Fruit fly (Drosophila melanogaster) S2 (cell line): ENCODE measurements around the gene Sod1.

Experiments used
- CG8478 ChIP-seq: fragments of >200 bp; optimal IDR thresholded peaks from 2 replicates; lab custom pipeline; 2018
- CTCF ChIP-seq, 2 experiments: fragments of >200 bp; optimal IDR thresholded peaks; 2 replicates each; lab custom pipeline; 2018

The Sod1 gene

dm6 chr3L:11102930-11103329, 10.6 kb downstream of the Sod1 start, which contains the start of gene Elo68alpha:
Elo68alpha (minus strand) TSS chr3L:11103030.
- TF ChIP-seq CTCF (optimal IDR thresholded peaks at IDR 0.05; lab: Kevin White, UChicago) (no peak), CG8478 (lab: Kevin White, UChicago) (no peak)

- TF ChIP-seq CTCF (optimal IDR thresholded peaks at IDR 0.05; lab: Kevin White, UChicago): no peak
- no peak for TF ChIP-seq CG8478 (lab: Kevin White, UChicago)
Measured at dm6 chr3L:11101598-11101997, 11.9 kb downstream of the Sod1 start, which contains the start of gene Elo68beta. Elo68beta (minus strand) TSS chr3L:11101698.

dm6 chr3L:11097982-11098663, 15.4 kb downstream of the Sod1 start, which contains the start of the genes Irbp18 and APP-BP1:
Irbp18 (minus strand) TSS chr3L:11098186.
APP-BP1 (plus strand) TSS chr3L:11098412.
- TF ChIP-seq CG8478 (lab: Kevin White, UChicago) (no peak), CTCF (optimal IDR thresholded peaks at IDR 0.05; lab: Kevin White, UChicago) (no peak)

DNA sequence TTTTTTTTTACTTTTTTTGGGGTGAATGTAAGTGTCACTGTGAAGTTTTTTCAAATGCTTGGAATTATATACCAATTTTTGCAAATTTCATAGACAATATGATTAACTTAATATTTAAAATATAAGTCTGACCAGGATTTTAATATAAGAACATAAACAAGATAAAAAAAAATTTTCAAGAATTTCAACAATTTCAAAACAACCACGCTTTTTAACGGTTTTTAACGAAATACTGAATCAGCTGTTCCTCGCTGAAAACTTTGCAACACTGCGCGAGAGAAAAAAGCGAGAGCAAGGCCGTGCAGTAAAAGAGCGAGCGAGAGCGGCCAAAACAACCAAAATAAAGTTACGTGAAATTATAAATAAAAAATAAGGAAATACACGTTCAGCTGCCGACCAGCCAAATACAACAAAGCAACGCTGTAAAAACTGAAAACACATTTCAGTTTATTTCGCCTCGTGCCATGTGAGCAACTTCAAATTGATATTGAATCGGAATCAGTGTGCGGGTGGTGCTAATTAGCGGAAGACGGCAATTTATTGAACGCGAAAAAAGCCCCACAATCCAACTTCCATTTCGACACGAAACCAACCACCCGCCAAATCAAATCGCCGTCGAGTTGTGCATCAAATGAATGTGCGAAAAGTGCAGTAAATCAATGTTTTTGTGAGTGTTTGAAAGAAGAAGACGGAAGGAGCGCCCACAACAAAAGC, 17.2 kb downstream of the Sod1 start, which contains the start of the genes CG46439, Iyd and CG33947:
CG46439 (minus strand) TSS at position 51 of the 714 bp plus-strand sequence.
Iyd (minus strand) TSS at position 51 of the 714 bp plus-strand sequence.
CG33947 (plus strand) TSS at position 302 of the 714 bp plus-strand sequence.
- TF ChIP-seq CG8478 (lab: Kevin White, UChicago) (no peak), CTCF (optimal IDR thresholded peaks at IDR 0.05; lab: Kevin White, UChicago) (no peak)

dm6 chr3L:11094279-11094678, 19.3 kb downstream of the Sod1 start:
- TF ChIP-seq CTCF (optimal IDR thresholded peaks at IDR 0.05; lab: Kevin White, UChicago) (no peak), CG8478 (lab: Kevin White, UChicago) (no peak)

- TF ChIP-seq CG8478 (lab: Kevin White, UChicago): no peak
- TF ChIP-seq CTCF (optimal IDR thresholded peaks at IDR 0.05; lab: Kevin White, UChicago): peak in 1 of 2 experiments; percentile 2
Measured at dm6 chr3L:11093046-11093520, 20.5 kb downstream of the Sod1 start, which contains the start of gene JIL-1. JIL-1 (minus strand) TSS chr3L:11093193.

DNA sequence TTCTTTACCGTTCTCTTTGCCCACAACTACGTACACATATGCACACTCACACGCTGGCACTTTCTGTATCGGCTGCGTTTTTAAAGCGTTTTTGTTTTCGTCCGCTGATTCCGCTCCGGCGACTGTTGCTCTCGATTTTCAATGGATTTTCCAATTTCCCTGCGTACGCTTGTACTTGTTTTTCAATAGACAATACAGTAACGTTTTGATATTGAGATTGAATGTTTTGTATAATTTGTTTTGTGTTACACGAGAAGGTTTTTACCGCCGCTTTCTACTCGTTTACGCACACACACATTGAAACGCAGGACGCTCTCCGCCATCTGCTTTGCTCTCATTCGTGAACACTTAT, 21.0 kb downstream of the Sod1 start:
- TF ChIP-seq CTCF (optimal IDR thresholded peaks at IDR 0.05; lab: Kevin White, UChicago) (no peak), CG8478 (lab: Kevin White, UChicago) (no peak)

DNA sequence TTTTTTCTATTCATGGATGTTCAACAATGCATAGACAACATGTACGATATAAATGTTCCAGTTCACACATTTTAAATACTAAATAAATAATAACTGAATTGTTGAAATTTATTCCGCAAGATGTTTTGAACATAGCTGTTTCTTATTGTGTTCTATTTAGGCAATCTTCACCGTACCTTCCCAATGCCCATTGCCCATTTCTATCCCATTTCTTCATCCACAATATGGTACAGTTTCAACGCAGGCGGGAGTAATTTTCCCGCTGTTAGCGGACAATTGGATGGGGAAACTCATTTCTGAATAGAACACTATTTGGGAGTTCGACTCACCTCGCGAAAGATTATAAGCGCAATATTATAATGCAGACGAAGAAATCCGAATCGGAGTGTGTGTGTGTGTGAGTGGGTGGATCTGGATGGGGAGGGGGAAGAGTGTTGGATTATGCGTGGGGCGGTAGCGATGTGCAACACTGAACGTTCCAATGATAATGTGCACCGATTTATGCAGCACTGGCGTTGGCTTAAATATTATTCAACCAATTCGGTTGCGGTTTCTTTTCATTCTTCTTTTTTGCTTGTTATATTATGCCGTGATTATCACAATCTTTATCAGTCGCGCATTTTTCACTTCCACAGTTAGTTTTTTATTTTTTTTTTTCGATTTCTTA, 21.5 kb downstream of the Sod1 start:
- TF ChIP-seq CG8478 (lab: Kevin White, UChicago) (no peak), CTCF (optimal IDR thresholded peaks at IDR 0.05; lab: Kevin White, UChicago) (no peak)

dm6 chr3L:11089805-11090440, 23.6 kb downstream of the Sod1 start:
- TF ChIP-seq CTCF (optimal IDR thresholded peaks at IDR 0.05; lab: Kevin White, UChicago) (no peak), CG8478 (lab: Kevin White, UChicago) (no peak)

DNA sequence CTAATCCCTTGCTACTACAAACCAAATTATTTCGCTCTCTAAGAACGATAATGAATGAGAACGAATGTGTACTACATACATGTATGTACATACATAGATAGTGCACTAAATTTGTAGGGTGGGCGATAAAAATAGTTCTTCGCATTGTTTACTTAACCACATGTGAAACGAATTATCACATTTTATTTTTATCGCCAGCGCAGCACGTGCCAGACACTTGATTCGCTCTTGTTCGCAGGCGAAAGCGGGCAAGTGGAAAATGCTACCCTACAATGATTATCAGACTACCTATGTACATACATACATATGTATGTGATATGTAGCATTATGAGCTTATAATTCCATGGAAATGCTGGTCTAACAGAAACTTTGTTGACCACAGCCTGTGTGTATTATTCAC, 27.7 kb downstream of the Sod1 start:
- TF ChIP-seq CTCF (optimal IDR thresholded peaks at IDR 0.05; lab: Kevin White, UChicago) (no peak), CG8478 (lab: Kevin White, UChicago) (no peak)

- TF ChIP-seq CG8478 (lab: Kevin White, UChicago) (no peak), CTCF (optimal IDR thresholded peaks at IDR 0.05; lab: Kevin White, UChicago) (no peak)
Measured at dm6 chr3L:11084557-11085231, 28.8 kb downstream of the Sod1 start.

- TF ChIP-seq CTCF (optimal IDR thresholded peaks at IDR 0.05; lab: Kevin White, UChicago) (no peak), CG8478 (lab: Kevin White, UChicago) (no peak)
Measured at dm6 chr3L:11083605-11084004, 29.9 kb downstream of the Sod1 start.

DNA sequence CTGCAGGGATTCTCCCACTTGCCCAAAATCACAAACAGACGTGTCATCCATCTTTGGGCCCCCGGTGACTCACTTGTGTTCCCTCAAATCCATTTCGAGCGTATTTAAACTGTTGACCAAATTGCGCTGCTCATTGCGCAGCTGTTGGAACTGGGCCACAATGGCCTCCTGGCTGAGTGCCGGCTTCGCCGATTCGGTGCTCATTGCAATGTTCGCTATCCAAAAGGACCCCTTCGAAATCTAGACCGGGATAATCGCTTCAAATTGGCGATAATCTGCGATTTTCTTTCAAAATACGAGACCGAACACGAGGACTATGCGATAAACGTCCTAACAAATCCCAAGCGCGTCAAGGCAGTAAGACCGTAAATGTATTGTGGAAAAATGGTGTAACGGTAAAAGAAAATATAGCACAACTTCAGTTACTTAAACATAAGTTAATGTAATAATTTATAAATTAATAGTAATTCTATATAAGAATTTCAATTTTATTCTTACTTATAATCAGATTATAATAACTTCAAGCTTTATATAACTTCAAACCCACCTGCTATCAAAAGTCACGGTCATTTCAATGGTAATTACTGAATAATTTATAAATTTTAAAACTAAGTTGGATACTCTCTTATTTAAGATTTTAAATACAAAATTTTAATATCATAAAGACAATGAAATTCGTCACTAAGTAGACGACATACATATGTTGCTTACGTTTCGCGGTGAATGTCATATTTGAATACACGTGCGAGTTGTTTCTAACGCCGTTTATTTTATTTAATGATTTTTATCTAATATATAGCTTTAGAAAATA, 39.3 kb downstream of the Sod1 start, which contains the start of the genes Pfdn2 and Noc1:
Pfdn2 (minus strand) TSS at position 346 of the 811 bp plus-strand sequence.
Noc1 (plus strand) TSS at position 727 of the 811 bp plus-strand sequence.
- no peak for TF ChIP-seq CTCF (optimal IDR thresholded peaks at IDR 0.05; lab: Kevin White, UChicago)
- TF ChIP-seq CG8478 (lab: Kevin White, UChicago): no peak
